Fruit fly (Drosophila melanogaster) whole organism, embryonic: ENCODE data around the gene Ir94a.
A peak's percentile ranks its signal among the peaks of the same experiment; 100 is the strongest.

ENCODE experiments used
- Aef1 ChIP-seq: fragments of 200-800 bp; sonication (Bioruptor generic); IDR thresholded peaks from 3 replicates; pipeline ENCODE4 v1.3.6; 2022; ENCODE audit warnings: missing biosample characterization, missing genetic modification characterization
- CG10274 ChIP-seq: fragments of 200-800 bp; sonication (Bioruptor generic); optimal IDR thresholded peaks from 3 replicates; lab custom pipeline; 2017; ENCODE audit warnings: missing biosample characterization, mild to moderate bottlenecking, missing genetic modification characterization
- CG11560 ChIP-seq: fragments of 200-800 bp; sonication (Bioruptor generic); IDR thresholded peaks from 3 replicates; pipeline ENCODE4 v1.3.6; 2022; ENCODE audit warnings: missing biosample characterization, missing genetic modification characterization
- CG12391 ChIP-seq: fragments of 200-800 bp; sonication (Bioruptor generic); optimal IDR thresholded peaks from 3 replicates; lab custom pipeline; 2018; ENCODE audit warnings: missing biosample characterization, mild to moderate bottlenecking, missing genetic modification characterization, moderate library complexity
- CG14014 ChIP-seq: fragments of 200-800 bp; sonication (Bioruptor generic); IDR thresholded peaks from 2 replicates; pipeline ENCODE4 v1.3.6; 2022; ENCODE audit warnings: missing biosample characterization, missing genetic modification characterization
- CG15269 ChIP-seq: fragments of 200-800 bp; sonication (Bioruptor generic); optimal IDR thresholded peaks from 2 replicates; lab custom pipeline; 2018; ENCODE audit warnings: missing biosample characterization, mild to moderate bottlenecking, missing genetic modification characterization, moderate library complexity
- CG1529 ChIP-seq: fragments of 200-800 bp; sonication (Bioruptor generic); optimal IDR thresholded peaks from 3 replicates; lab custom pipeline; 2018; ENCODE audit warnings: missing biosample characterization, missing genetic modification characterization
- CG15601 ChIP-seq: fragments of 200-800 bp; sonication (Bioruptor generic); optimal IDR thresholded peaks from 3 replicates; lab custom pipeline; 2019; ENCODE audit warnings: missing biosample characterization, mild to moderate bottlenecking, missing genetic modification characterization, moderate library complexity
- CG16815 ChIP-seq: fragments of 200-800 bp; sonication (Bioruptor generic); optimal IDR thresholded peaks from 3 replicates; lab custom pipeline; 2017; ENCODE audit warnings: missing biosample characterization, mild to moderate bottlenecking, missing genetic modification characterization
- CG17186 ChIP-seq: fragments of 200-800 bp; sonication (Bioruptor generic); optimal IDR thresholded peaks from 3 replicates; lab custom pipeline; 2017; ENCODE audit warnings: missing biosample characterization, missing genetic modification reagents, missing genetic modification characterization
- CG17361 ChIP-seq: fragments of 200-800 bp; sonication (Bioruptor generic); IDR thresholded peaks from 3 replicates; pipeline ENCODE4 v1.3.6; 2022; ENCODE audit warnings: missing biosample characterization, missing genetic modification characterization
- CG17385 ChIP-seq: fragments of 200-800 bp; sonication (Bioruptor generic); optimal IDR thresholded peaks from 3 replicates; lab custom pipeline; 2018; ENCODE audit warnings: missing biosample characterization, mild to moderate bottlenecking, missing genetic modification characterization
- CG2116 ChIP-seq: fragments of 200-800 bp; sonication (Bioruptor generic); optimal IDR thresholded peaks from 3 replicates; lab custom pipeline; 2018; ENCODE audit warnings: missing biosample characterization, mild to moderate bottlenecking, missing genetic modification characterization
- CG2875 ChIP-seq: fragments of 200-800 bp; sonication (Bioruptor generic); optimal IDR thresholded peaks from 2 replicates; lab custom pipeline; 2017; ENCODE audit warnings: missing biosample characterization, mild to moderate bottlenecking, missing genetic modification characterization, missing genetic modification reagents
- CG30431 ChIP-seq: fragments of 200-800 bp; sonication (Bioruptor generic); optimal IDR thresholded peaks from 2 replicates; lab custom pipeline; 2017; ENCODE audit warnings: missing biosample characterization, missing genetic modification characterization
- CG31224 ChIP-seq: fragments of 200-800 bp; sonication (Bioruptor generic); IDR thresholded peaks from 2 replicates; pipeline ENCODE4 v1.3.6; 2022; ENCODE audit warnings: missing biosample characterization, missing genetic modification characterization
- CG3163 ChIP-seq: fragments of 200-800 bp; sonication (Bioruptor generic); optimal IDR thresholded peaks from 3 replicates; lab custom pipeline; 2016; ENCODE audit warnings: missing biosample characterization, missing genetic modification characterization
- CG6683 ChIP-seq: fragments of 200-800 bp; sonication (Bioruptor generic); optimal IDR thresholded peaks from 2 replicates; lab custom pipeline; 2017; ENCODE audit warnings: missing biosample characterization, mild to moderate bottlenecking, missing genetic modification characterization, missing genetic modification reagents
- CG6689 ChIP-seq: fragments of 200-800 bp; sonication (Bioruptor generic); IDR thresholded peaks from 2 replicates; pipeline ENCODE4 v1.3.6; 2022; ENCODE audit warnings: missing biosample characterization, missing genetic modification characterization
- CG7786 ChIP-seq: fragments of 200-800 bp; sonication (Bioruptor generic); optimal IDR thresholded peaks from 2 replicates; lab custom pipeline; 2016; ENCODE audit warnings: missing biosample characterization, missing genetic modification characterization
- CG8765 ChIP-seq: fragments of 200-800 bp; sonication (Bioruptor generic); IDR thresholded peaks from 2 replicates; pipeline ENCODE4 v1.3.6; 2022; ENCODE audit warnings: missing biosample characterization, missing genetic modification characterization
- CG9797 ChIP-seq: fragments of 200-800 bp; sonication (Bioruptor generic); optimal IDR thresholded peaks from 3 replicates; lab custom pipeline; 2018; ENCODE audit warnings: missing biosample characterization, mild to moderate bottlenecking, missing genetic modification characterization
- CHES-1-like ChIP-seq: fragments of 200-800 bp; sonication (Bioruptor generic); optimal IDR thresholded peaks from 2 replicates; lab custom pipeline; 2016; ENCODE audit warnings: missing biosample characterization, missing genetic modification characterization
- Dbx ChIP-seq: fragments of 200-800 bp; sonication (Bioruptor generic); IDR thresholded peaks from 3 replicates; pipeline ENCODE4 v1.3.6; 2022; ENCODE audit warnings: missing biosample characterization, missing genetic modification characterization
- Dip2 ChIP-seq: fragments of 200-800 bp; sonication (Bioruptor generic); IDR thresholded peaks from 2 replicates; pipeline ENCODE4 v1.3.6; 2022; ENCODE audit warnings: missing biosample characterization, missing genetic modification characterization
- Dip3 ChIP-seq: fragments of 200-800 bp; sonication (Bioruptor generic); optimal IDR thresholded peaks from 3 replicates; lab custom pipeline; 2016; ENCODE audit warnings: missing biosample characterization, missing genetic modification characterization
- Doc3 ChIP-seq: fragments of 200-800 bp; sonication (Bioruptor generic); IDR thresholded peaks from 3 replicates; pipeline ENCODE4 v1.3.6; 2022; ENCODE audit warnings: missing biosample characterization, missing genetic modification characterization; ENCODE audit not compliant: partially characterized antibody
- Fer1 ChIP-seq: fragments of 200-800 bp; sonication (Bioruptor generic); optimal IDR thresholded peaks from 2 replicates; lab custom pipeline; 2017; ENCODE audit warnings: missing biosample characterization, mild to moderate bottlenecking, missing genetic modification characterization
- Fer3 ChIP-seq: fragments of 200-800 bp; sonication (Bioruptor generic); optimal IDR thresholded peaks from 2 replicates; lab custom pipeline; 2018; ENCODE audit warnings: missing biosample characterization, mild to moderate bottlenecking, missing genetic modification characterization, moderate library complexity
- Lhr ChIP-seq: fragments of 200-800 bp; sonication (Bioruptor generic); optimal IDR thresholded peaks from 3 replicates; lab custom pipeline; 2017; ENCODE audit warnings: mild to moderate bottlenecking, missing biosample characterization, missing genetic modification reagents, missing genetic modification characterization
- Neu2 ChIP-seq: fragments of 200-800 bp; sonication (Bioruptor generic); optimal IDR thresholded peaks from 3 replicates; lab custom pipeline; 2016; ENCODE audit warnings: missing biosample characterization, missing genetic modification characterization, borderline replicate concordance
- NfI ChIP-seq: fragments of 200-800 bp; sonication (Bioruptor generic); optimal IDR thresholded peaks from 3 replicates; lab custom pipeline; 2018; ENCODE audit warnings: missing biosample characterization, mild to moderate bottlenecking, missing genetic modification characterization, moderate library complexity
- Oaz ChIP-seq: fragments of 200-800 bp; sonication (Bioruptor generic); IDR thresholded peaks from 2 replicates; pipeline ENCODE4 v1.3.6; 2022; ENCODE audit warnings: missing biosample characterization, missing genetic modification characterization
- Optix ChIP-seq: fragments of 200-800 bp; sonication (Bioruptor generic); IDR thresholded peaks from 3 replicates; pipeline ENCODE4 v1.3.6; 2022; ENCODE audit warnings: missing biosample characterization, missing genetic modification characterization
- Pdp1 ChIP-seq, 2 experiments: fragments of 200-800 bp; sonication (Bioruptor generic); optimal IDR thresholded peaks; 3 replicates each; lab custom pipeline; 2016; ENCODE audit warnings: missing biosample characterization in 2 of 2, missing genetic modification characterization in 2 of 2, mild to moderate bottlenecking in 1 of 2, moderate library complexity in 1 of 2
- Taf1 ChIP-seq: fragments of 200-800 bp; sonication (Bioruptor generic); IDR thresholded peaks from 2 replicates; pipeline ENCODE4 v1.3.6; 2022; ENCODE audit warnings: missing biosample characterization, missing genetic modification characterization
- Vsx1 ChIP-seq: fragments of 200-800 bp; sonication (Bioruptor generic); optimal IDR thresholded peaks from 2 replicates; lab custom pipeline; 2017; ENCODE audit warnings: missing biosample characterization, mild to moderate bottlenecking, missing genetic modification characterization, missing genetic modification reagents
- amos ChIP-seq: fragments of 200-800 bp; sonication (Bioruptor generic); IDR thresholded peaks from 2 replicates; pipeline ENCODE4 v1.3.6; 2022; ENCODE audit warnings: missing biosample characterization, missing genetic modification characterization; ENCODE audit not compliant: partially characterized antibody
- ap ChIP-seq: fragments of 200-800 bp; sonication (Bioruptor generic); IDR thresholded peaks from 2 replicates; pipeline ENCODE4 v1.3.6; 2022; ENCODE audit warnings: missing biosample characterization, missing genetic modification characterization
- cad ChIP-seq: fragments of >200 bp; optimal IDR thresholded peaks from 2 replicates; lab custom pipeline; 2017; ENCODE audit warnings: missing biosample characterization, missing genetic modification characterization
- crp ChIP-seq, 2 experiments: fragments of 200-800 bp; sonication (Bioruptor generic); optimal IDR thresholded peaks; 2 replicates in 1 of 2; 3 replicates in 1 of 2; lab custom pipeline; 2017; ENCODE audit warnings: missing biosample characterization in 2 of 2, missing genetic modification characterization in 2 of 2, mild to moderate bottlenecking in 1 of 2, moderate library complexity in 1 of 2
- emc ChIP-seq: fragments of 200-800 bp; sonication (Bioruptor generic); optimal IDR thresholded peaks from 2 replicates; lab custom pipeline; 2016; ENCODE audit warnings: missing biosample characterization, missing genetic modification characterization
- esg ChIP-seq: fragments of 200-800 bp; sonication (Bioruptor generic); conservative IDR thresholded peaks from 2 replicates; pipeline ENCODE4 v1.3.6; 2022; ENCODE audit warnings: missing biosample characterization, missing genetic modification characterization
- gsb ChIP-seq: fragments of 200-800 bp; sonication (Bioruptor generic); IDR thresholded peaks from 2 replicates; pipeline ENCODE4 v1.3.6; 2022; ENCODE audit warnings: missing biosample characterization, missing genetic modification characterization
- her ChIP-seq: fragments of 200-800 bp; sonication (Bioruptor generic); optimal IDR thresholded peaks from 2 replicates; lab custom pipeline; 2016; ENCODE audit warnings: missing biosample characterization, missing genetic modification characterization
- knrl ChIP-seq: fragments of 200-800 bp; sonication (Bioruptor generic); IDR thresholded peaks from 3 replicates; pipeline ENCODE4 v1.3.6; 2022; ENCODE audit warnings: missing biosample characterization, missing genetic modification characterization; ENCODE audit not compliant: partially characterized antibody
- pnt ChIP-seq: fragments of 200-800 bp; sonication (Bioruptor generic); optimal IDR thresholded peaks from 3 replicates; lab custom pipeline; 2016; ENCODE audit warnings: missing biosample characterization, missing genetic modification characterization
- schlank ChIP-seq: fragments of 200-800 bp; sonication (Bioruptor generic); optimal IDR thresholded peaks from 2 replicates; lab custom pipeline; 2018; ENCODE audit warnings: missing biosample characterization, mild to moderate bottlenecking, missing genetic modification characterization
- slou ChIP-seq: fragments of 200-800 bp; sonication (Bioruptor generic); optimal IDR thresholded peaks from 3 replicates; lab custom pipeline; 2016; ENCODE audit warnings: missing biosample characterization, missing genetic modification characterization
- z ChIP-seq: fragments of 200-800 bp; sonication (Bioruptor generic); IDR thresholded peaks from 3 replicates; pipeline ENCODE4 v1.3.6; 2022; ENCODE audit warnings: missing biosample characterization, missing genetic modification characterization

Ir94a gene

dm6 chr3R:22133337-22134014, 20.2 kb downstream of the Ir94a start, which contains the start of gene SKIP (continued):
- TF ChIP-seq CG10274 (GFP tag; lab: Kevin White, UChicago) (no peak), emc (no peak), CG17361 (peak; percentile 24; the same call in 1 of the 3 replicates), pnt (GFP tag; lab: Kevin White, UChicago) (no peak), Taf1 (GFP tag; lab: Robert Waterston, UW) (no peak), Dip2 (no peak), CG2875 (GFP tag; lab: Kevin White, UChicago) (no peak), CHES-1-like (GFP tag; lab: Kevin White, UChicago) (peak; percentile 29), CG8765 (GFP tag; lab: Robert Waterston, UW) (no peak), gsb (no peak), CG17186 (GFP tag; lab: Kevin White, UChicago) (peak; percentile 36), CG2116 (GFP tag; lab: Kevin White, UChicago) (peak; percentile 20), CG7786 (GFP tag; lab: Kevin White, UChicago) (no peak), Neu2 (GFP tag; lab: Kevin White, UChicago) (no peak), Pdp1 (GFP tag; optimal IDR thresholded peaks at IDR 0.05; lab: Kevin White, UChicago) (peak in 1 of 2 experiments; percentile 30), amos (peak; percentile 46), crp (GFP tag; optimal IDR thresholded peaks at IDR 0.05; lab: Kevin White, UChicago) (no peak), CG11560 (tag; lab: Robert Waterston, UW) (no peak), Vsx1 (peak; percentile 34), knrl (GFP tag; lab: Robert Waterston, UW) (peak; percentile 45; the same call in 1 of the 3 replicates), Dbx (GFP tag; lab: Robert Waterston, UW) (peak; percentile 75; the same call in 2 of the 3 replicates), CG17385 (GFP tag; lab: Kevin White, UChicago) (peak; percentile 37), Lhr (GFP tag; lab: Kevin White, UChicago) (no peak), CG1529 (GFP tag; lab: Kevin White, UChicago) (no peak), CG31224 (GFP tag; lab: Robert Waterston, UW) (no peak), CG12391 (tag; lab: Kevin White, UChicago) (peak; percentile 9), Fer1 (GFP tag; lab: Kevin White, UChicago) (no peak), cad (GFP tag; lab: Kevin White, UChicago) (no peak), her (GFP tag; lab: Kevin White, UChicago) (peak; percentile 46), ap (GFP tag; lab: Robert Waterston, UW) (no peak), schlank (tag; lab: Kevin White, UChicago) (no peak), CG9797 (GFP tag; lab: Kevin White, UChicago) (peak; percentile 64), CG3163 (GFP tag; lab: Kevin White, UChicago) (peak; percentile 31), CG6683 (GFP tag; lab: Kevin White, UChicago) (no peak), Fer3 (peak; percentile 13), slou (GFP tag; lab: Kevin White, UChicago) (no peak), CG15269 (peak; percentile 26), CG6689 (GFP tag; lab: Robert Waterston, UW) (no peak), Optix (GFP tag; lab: Robert Waterston, UW) (no peak), CG14014 (GFP tag; lab: Robert Waterston, UW) (peak; percentile 37; the same call in 1 of the 2 replicates), CG16815 (GFP tag; lab: Kevin White, UChicago) (no peak), NfI (GFP tag; lab: Kevin White, UChicago) (no peak), z (GFP tag; lab: Robert Waterston, UW) (peak; percentile 46; the same call in 2 of the 3 replicates), esg (no peak), Oaz (GFP tag; lab: Robert Waterston, UW) (no peak), Doc3 (GFP tag; lab: Robert Waterston, UW) (no peak), CG15601 (tag; lab: Kevin White, UChicago) (no peak), Aef1 (GFP tag; lab: Robert Waterston, UW) (no peak), CG30431 (no peak), Dip3 (GFP tag; lab: Kevin White, UChicago) (no peak)
